Fruit fly (Drosophila melanogaster) whole organism, embryonic: ENCODE data around the gene CG15429.
A peak's percentile ranks its signal among the peaks of the same experiment; 100 is the strongest.

Experiments used
- ATbp ChIP-seq: fragments of 200-800 bp; sonication (Bioruptor generic); optimal IDR thresholded peaks from 2 replicates; lab custom pipeline; 2017; ENCODE audit warnings: missing biosample characterization, mild to moderate bottlenecking, missing genetic modification characterization, missing genetic modification reagents
- Atf3 ChIP-seq: fragments of 200-800 bp; sonication (Bioruptor generic); optimal IDR thresholded peaks from 3 replicates; lab custom pipeline; 2016; ENCODE audit warnings: missing biosample characterization, missing genetic modification characterization
- CG10366 ChIP-seq: fragments of 200-800 bp; sonication (Bioruptor generic); IDR thresholded peaks from 2 replicates; pipeline ENCODE4 v1.3.6; 2022; ENCODE audit warnings: missing biosample characterization, missing genetic modification characterization
- CG11456 ChIP-seq: fragments of 200-800 bp; sonication (Bioruptor generic); IDR thresholded peaks from 3 replicates; pipeline ENCODE4 v1.3.6; 2022; ENCODE audit warnings: missing biosample characterization, missing genetic modification characterization
- CG13287 ChIP-seq: fragments of 200-800 bp; sonication (Bioruptor generic); IDR thresholded peaks from 2 replicates; pipeline ENCODE4 v1.3.6; 2022; ENCODE audit warnings: missing biosample characterization, missing genetic modification characterization; ENCODE audit not compliant: partially characterized antibody
- CG13624 ChIP-seq: fragments of 200-800 bp; sonication (Bioruptor generic); optimal IDR thresholded peaks from 2 replicates; lab custom pipeline; 2016; ENCODE audit warnings: missing biosample characterization, missing genetic modification characterization
- CG14860 ChIP-seq: fragments of 200-800 bp; sonication (Bioruptor generic); IDR thresholded peaks from 3 replicates; pipeline ENCODE4 v1.3.6; 2022; ENCODE audit warnings: missing biosample characterization, missing genetic modification characterization; ENCODE audit not compliant: partially characterized antibody
- CG18476 ChIP-seq: fragments of 200-800 bp; sonication (Bioruptor generic); optimal IDR thresholded peaks from 2 replicates; lab custom pipeline; 2016; ENCODE audit warnings: missing biosample characterization, mild to moderate bottlenecking, missing genetic modification characterization
- CG2712 ChIP-seq: fragments of 200-800 bp; optimal IDR thresholded peaks from 3 replicates; lab custom pipeline; 2019; ENCODE audit warnings: missing biosample characterization, mild to moderate bottlenecking, missing genetic modification characterization, moderate library complexity
- CG30020 ChIP-seq: fragments of 200-800 bp; optimal IDR thresholded peaks from 2 replicates; lab custom pipeline; 2019; ENCODE audit warnings: missing biosample characterization, mild to moderate bottlenecking, missing genetic modification characterization, moderate library complexity
- CG34422 ChIP-seq: fragments of 200-800 bp; sonication (Bioruptor generic); IDR thresholded peaks from 3 replicates; pipeline ENCODE4 v1.3.6; 2022; ENCODE audit warnings: missing biosample characterization, missing genetic modification characterization
- CG4707 ChIP-seq: fragments of 200-800 bp; sonication (Bioruptor generic); optimal IDR thresholded peaks from 2 replicates; lab custom pipeline; 2018; ENCODE audit warnings: missing biosample characterization, mild to moderate bottlenecking, missing genetic modification characterization, moderate library complexity
- CG5953 ChIP-seq: fragments of 200-800 bp; sonication (Bioruptor generic); IDR thresholded peaks from 2 replicates; pipeline ENCODE4 v1.3.6; 2022; ENCODE audit warnings: missing biosample characterization, missing genetic modification characterization
- CG6813 ChIP-seq: fragments of 200-800 bp; sonication (Bioruptor generic); optimal IDR thresholded peaks from 2 replicates; lab custom pipeline; 2017; ENCODE audit warnings: missing biosample characterization, missing genetic modification characterization, mild to moderate bottlenecking, moderate library complexity, missing genetic modification reagents
- CG8290 ChIP-seq, 3 experiments: fragments of 200-800 bp; sonication (Bioruptor generic); optimal IDR thresholded peaks; 2 replicates each; lab custom pipeline; 2016 to 2019; ENCODE audit warnings: missing biosample characterization in 3 of 3, missing genetic modification characterization in 3 of 3, mild to moderate bottlenecking in 2 of 3, moderate library complexity in 1 of 3
- CG8765 ChIP-seq: fragments of 200-800 bp; sonication (Bioruptor generic); IDR thresholded peaks from 2 replicates; pipeline ENCODE4 v1.3.6; 2022; ENCODE audit warnings: missing biosample characterization, missing genetic modification characterization
- ERR ChIP-seq: fragments of 200-800 bp; sonication (Bioruptor generic); optimal IDR thresholded peaks from 2 replicates; lab custom pipeline; 2016; ENCODE audit warnings: missing biosample characterization, missing genetic modification characterization
- Eip74EF ChIP-seq, 2 experiments: fragments of 200-800 bp in 1 of 2; fragments of >200 bp in 1 of 2; sonication (Bioruptor generic) in 1 of 2; optimal IDR thresholded peaks; 2 replicates each; lab custom pipeline; 2017 to 2019; ENCODE audit warnings: missing biosample characterization in 2 of 2, missing genetic modification characterization in 2 of 2, mild to moderate bottlenecking in 1 of 2, moderate library complexity in 1 of 2
- HHEX ChIP-seq: fragments of 200-800 bp; sonication (Bioruptor generic); optimal IDR thresholded peaks from 3 replicates; lab custom pipeline; 2017; ENCODE audit warnings: missing biosample characterization, mild to moderate bottlenecking, missing genetic modification characterization, missing genetic modification reagents
- Hmx ChIP-seq: fragments of 200-800 bp; sonication (Bioruptor generic); optimal IDR thresholded peaks from 2 replicates; lab custom pipeline; 2016; ENCODE audit warnings: missing biosample characterization, missing genetic modification characterization
- Hr78 ChIP-seq, 2 experiments: fragments of 200-800 bp in 1 of 2; fragments of >200 bp in 1 of 2; sonication (Bioruptor generic) in 1 of 2; optimal IDR thresholded peaks; 2 replicates each; lab custom pipeline; 2017 to 2019; ENCODE audit warnings: missing biosample characterization in 2 of 2, missing genetic modification characterization in 2 of 2, mild to moderate bottlenecking in 1 of 2, moderate library complexity in 1 of 2
- Med ChIP-seq: fragments of 200-800 bp; sonication (Bioruptor generic); peaks from one replicate; lab custom pipeline; 2016; ENCODE audit warnings: missing biosample characterization, missing genetic modification characterization, mild to moderate bottlenecking, inconsistent platforms, moderate library complexity
- Mes4 ChIP-seq: fragments of 200-800 bp; sonication (Bioruptor generic); optimal IDR thresholded peaks from 2 replicates; lab custom pipeline; 2016; ENCODE audit warnings: missing biosample characterization, missing genetic modification characterization
- NFAT ChIP-seq: fragments of 200-800 bp; sonication (Bioruptor generic); IDR thresholded peaks from 2 replicates; pipeline ENCODE4 v1.3.6; 2022; ENCODE audit warnings: missing biosample characterization, missing genetic modification characterization
- Vsx1 ChIP-seq: fragments of 200-800 bp; sonication (Bioruptor generic); optimal IDR thresholded peaks from 2 replicates; lab custom pipeline; 2017; ENCODE audit warnings: missing biosample characterization, mild to moderate bottlenecking, missing genetic modification characterization, missing genetic modification reagents
- Xrp1 ChIP-seq: fragments of 200-800 bp; sonication (Bioruptor generic); IDR thresholded peaks from 2 replicates; pipeline ENCODE4 v1.3.6; 2022; ENCODE audit warnings: missing biosample characterization, missing genetic modification characterization
- az2 ChIP-seq: fragments of 200-800 bp; sonication (Bioruptor generic); optimal IDR thresholded peaks from 3 replicates; lab custom pipeline; 2016; ENCODE audit warnings: missing biosample characterization, missing genetic modification characterization
- chinmo ChIP-seq: fragments of 200-800 bp; sonication (Bioruptor generic); IDR thresholded peaks from 4 replicates; pipeline ENCODE4 v1.3.6; 2022; ENCODE audit warnings: missing biosample characterization, missing genetic modification characterization; ENCODE audit not compliant: partially characterized antibody
- chm ChIP-seq: fragments of 200-800 bp; sonication (Bioruptor generic); IDR thresholded peaks from 2 replicates; pipeline ENCODE4 v1.3.6; 2022; ENCODE audit warnings: missing biosample characterization, missing genetic modification characterization
- dmrt99B ChIP-seq: fragments of 200-800 bp; sonication (Bioruptor generic); optimal IDR thresholded peaks from 2 replicates; lab custom pipeline; 2018; ENCODE audit warnings: missing biosample characterization, mild to moderate bottlenecking, missing genetic modification characterization, moderate library complexity
- dysf ChIP-seq: fragments of 200-800 bp; sonication (Bioruptor generic); IDR thresholded peaks from 3 replicates; pipeline ENCODE4 v1.3.6; 2022; ENCODE audit warnings: missing biosample characterization, missing genetic modification characterization
- esg ChIP-seq: fragments of 200-800 bp; sonication (Bioruptor generic); conservative IDR thresholded peaks from 2 replicates; pipeline ENCODE4 v1.3.6; 2022; ENCODE audit warnings: missing biosample characterization, missing genetic modification characterization
- fd102C ChIP-seq: fragments of 200-800 bp; sonication (Bioruptor generic); optimal IDR thresholded peaks from 2 replicates; lab custom pipeline; 2018; ENCODE audit warnings: missing biosample characterization, mild to moderate bottlenecking, missing genetic modification characterization, moderate library complexity
- fd3F ChIP-seq: fragments of 200-800 bp; sonication (Bioruptor generic); optimal IDR thresholded peaks from 2 replicates; lab custom pipeline; 2018; ENCODE audit warnings: missing biosample characterization, mild to moderate bottlenecking, missing genetic modification characterization, moderate library complexity
- gsb-n ChIP-seq: fragments of 200-800 bp; sonication (Bioruptor generic); optimal IDR thresholded peaks from 3 replicates; lab custom pipeline; 2018; ENCODE audit warnings: missing biosample characterization, mild to moderate bottlenecking, missing genetic modification characterization
- her ChIP-seq: fragments of 200-800 bp; sonication (Bioruptor generic); optimal IDR thresholded peaks from 2 replicates; lab custom pipeline; 2016; ENCODE audit warnings: missing biosample characterization, missing genetic modification characterization
- hkb ChIP-seq, 2 experiments: fragments of 200-800 bp in 1 of 2; fragments of >200 bp in 1 of 2; sonication (Bioruptor generic) in 1 of 2; IDR thresholded peaks in 1 of 2; optimal IDR thresholded peaks in 1 of 2; 2 replicates each; pipeline versions ENCODE4 v1.3.6 to Lab custom; 2017 to 2022; ENCODE audit warnings: missing biosample characterization in 1 of 2, missing genetic modification characterization in 1 of 2
- knrl ChIP-seq: fragments of 200-800 bp; sonication (Bioruptor generic); IDR thresholded peaks from 3 replicates; pipeline ENCODE4 v1.3.6; 2022; ENCODE audit warnings: missing biosample characterization, missing genetic modification characterization; ENCODE audit not compliant: partially characterized antibody
- onecut ChIP-seq: fragments of 200-800 bp; sonication (Bioruptor generic); IDR thresholded peaks from 2 replicates; pipeline ENCODE4 v1.3.6; 2022; ENCODE audit warnings: missing biosample characterization, missing genetic modification characterization
- pnt ChIP-seq: fragments of 200-800 bp; sonication (Bioruptor generic); optimal IDR thresholded peaks from 3 replicates; lab custom pipeline; 2016; ENCODE audit warnings: missing biosample characterization, missing genetic modification characterization
- so ChIP-seq: fragments of 200-800 bp; sonication (Bioruptor generic); IDR thresholded peaks from 3 replicates; pipeline ENCODE4 v1.3.6; 2022; ENCODE audit warnings: missing biosample characterization, missing genetic modification characterization
- stwl ChIP-seq: fragments of 200-800 bp; sonication (Bioruptor generic); optimal IDR thresholded peaks from 3 replicates; lab custom pipeline; 2018; ENCODE audit warnings: missing biosample characterization, mild to moderate bottlenecking, missing genetic modification characterization, moderate library complexity
- tna ChIP-seq: fragments of 200-800 bp; sonication (Bioruptor generic); IDR thresholded peaks from 2 replicates; pipeline ENCODE4 v1.3.6; 2022; ENCODE audit warnings: missing biosample characterization, missing genetic modification characterization; ENCODE audit not compliant: partially characterized antibody
- unc-4 ChIP-seq: fragments of 200-800 bp; sonication (Bioruptor generic); IDR thresholded peaks from 2 replicates; pipeline ENCODE4 v1.3.6; 2022; ENCODE audit warnings: missing biosample characterization, missing genetic modification characterization; ENCODE audit not compliant: partially characterized antibody
- vnd ChIP-seq: fragments of 200-800 bp; sonication (Bioruptor generic); IDR thresholded peaks from 3 replicates; pipeline ENCODE4 v1.3.6; 2022; ENCODE audit warnings: missing biosample characterization, missing genetic modification characterization; ENCODE audit not compliant: partially characterized antibody
- vvl ChIP-seq: fragments of 200-800 bp; sonication (Bioruptor generic); IDR thresholded peaks from 2 replicates; pipeline ENCODE4 v1.3.6; 2022; ENCODE audit warnings: missing biosample characterization, missing genetic modification characterization
- wor ChIP-seq: fragments of 200-800 bp; sonication (Bioruptor generic); IDR thresholded peaks from 2 replicates; pipeline ENCODE4 v1.3.6; 2022; ENCODE audit warnings: missing biosample characterization, missing genetic modification characterization

The CG15429 gene

dm6 chr2L:4332962-4333757 lies 19.6 kb upstream of the CG15429 start (continued):
- peak; percentile 88 for TF ChIP-seq HHEX (GFP tag; lab: Kevin White, UChicago)
- peak; percentile 75 for TF ChIP-seq pnt (GFP tag; lab: Kevin White, UChicago)
- peak; percentile 69 for TF ChIP-seq fd3F
- peak; percentile 86 for TF ChIP-seq so
- peak; percentile 78 for TF ChIP-seq esg (GFP tag; lab: Robert Waterston, UW)
- peak; percentile 63 for TF ChIP-seq CG5953 (GFP tag; lab: Robert Waterston, UW)
- TF ChIP-seq ATbp (GFP tag; lab: Kevin White, UChicago): peak; percentile 81
- TF ChIP-seq Vsx1 (GFP tag; lab: Kevin White, UChicago): peak; percentile 52
- peak; percentile 49; the same call in 1 of the 2 replicates for TF ChIP-seq CG8765
- TF ChIP-seq tna (GFP tag; lab: Robert Waterston, UW): no peak
- TF ChIP-seq Mes4 (GFP tag; lab: Kevin White, UChicago): peak; percentile 79
- TF ChIP-seq CG2712 (tag; lab: Kevin White, UChicago): peak; percentile 86
- TF ChIP-seq CG30020 (tag; lab: Kevin White, UChicago): no peak
- TF ChIP-seq dysf (GFP tag; lab: Robert Waterston, UW): peak; percentile 83
- TF ChIP-seq CG6813: peak; percentile 66
- peak in 1 of 2 experiments; percentile 76 for TF ChIP-seq Eip74EF (GFP tag; optimal IDR thresholded peaks at IDR 0.05; lab: Kevin White, UChicago)
- TF ChIP-seq ERR (GFP tag; lab: Kevin White, UChicago): peak; percentile 79
- TF ChIP-seq az2 (GFP tag; lab: Kevin White, UChicago): peak; percentile 69
- peak; percentile 75 for TF ChIP-seq CG11456 (GFP tag; lab: Robert Waterston, UW)
- TF ChIP-seq dmrt99B (tag; lab: Kevin White, UChicago): peak; percentile 91
- peak; percentile 37 for TF ChIP-seq Hmx (GFP tag; lab: Kevin White, UChicago)
- peak; percentile 71 for TF ChIP-seq gsb-n
- TF ChIP-seq Atf3 (GFP tag; lab: Kevin White, UChicago): peak; percentile 4
- TF ChIP-seq stwl: no peak
- no peak for TF ChIP-seq CG14860 (GFP tag; lab: Robert Waterston, UW)
- no peak for TF ChIP-seq CG4707
- peak in 1 of 2 experiments; percentile 86 for TF ChIP-seq Hr78 (GFP tag; optimal IDR thresholded peaks at IDR 0.05; lab: Kevin White, UChicago)
- TF ChIP-seq CG18476: peak; percentile 77

DNA sequence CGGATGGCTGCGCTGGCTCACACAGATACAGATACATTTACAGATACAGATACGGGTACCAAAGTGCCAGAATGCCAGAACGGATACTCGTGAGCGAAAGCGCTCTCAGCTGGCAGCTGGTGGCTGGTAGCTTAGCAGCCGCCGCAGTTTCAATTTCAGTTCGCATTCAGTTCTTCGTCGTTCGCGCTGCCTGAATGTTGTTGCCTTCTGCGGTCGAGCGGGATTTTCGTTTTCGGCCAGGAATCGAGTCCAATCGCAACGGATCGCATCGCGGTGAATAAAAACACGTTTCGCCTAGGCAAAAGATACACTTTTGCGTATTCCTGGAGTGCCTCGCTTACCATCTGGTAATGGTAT lies 19.0 kb upstream of the CG15429 start, which contains the start of gene Atet:
TSS of gene Atet (plus strand) at position 156 of the 357 bp plus-strand sequence.
- TF ChIP-seq hkb (optimal IDR thresholded peaks at IDR 0.05; lab: Kevin White, UChicago) (no peak), hkb (GFP tag; IDR thresholded peaks at IDR 0.05; lab: Robert Waterston, UW) (peak; percentile 18; the same call in 1 of the 2 replicates), knrl (GFP tag; lab: Robert Waterston, UW) (peak; percentile 19; the same call in 1 of the 3 replicates), vnd (GFP tag; lab: Robert Waterston, UW) (no peak), wor (GFP tag; lab: Robert Waterston, UW) (0 out of 2 replicates have a peak, but pooled peaks have one; percentile 3), CG34422 (GFP tag; lab: Robert Waterston, UW) (peak; percentile 27; the same call in 1 of the 3 replicates), chm (GFP tag; lab: Robert Waterston, UW) (peak; percentile 70), chinmo (GFP tag; lab: Robert Waterston, UW) (peak; percentile 85; the same call in 3 of the 4 replicates), onecut (GFP tag; lab: Robert Waterston, UW) (0 out of 2 replicates have a peak, but pooled peaks have one; percentile 1), CG13624 (GFP tag; lab: Kevin White, UChicago) (peak; percentile 25), CG8290 (GFP tag; optimal IDR thresholded peaks at IDR 0.05; lab: Kevin White, UChicago) (no peak), CG8290 (tag; optimal IDR thresholded peaks at IDR 0.05; lab: Kevin White, UChicago) (peak in 1 of 2 experiments; percentile 71), Med (peak; percentile 82), CG13287 (GFP tag; lab: Robert Waterston, UW) (peak; percentile 46), CG10366 (GFP tag; lab: Robert Waterston, UW) (no peak), Xrp1 (GFP tag; lab: Robert Waterston, UW) (no peak), unc-4 (GFP tag; lab: Robert Waterston, UW) (0 out of 2 replicates have a peak, but pooled peaks have one; percentile 14), fd102C (GFP tag; lab: Kevin White, UChicago) (no peak), vvl (GFP tag; lab: Robert Waterston, UW) (peak; percentile 34; the same call in 1 of the 2 replicates), her (GFP tag; lab: Kevin White, UChicago) (peak; percentile 64), NFAT (peak; percentile 46; the same call in 1 of the 2 replicates)
